Fruit fly (Drosophila melanogaster) whole organism, wandering third instar larva: ENCODE results near the gene tws.

Experiments used
- Abd-B ChIP-seq: fragments of >200 bp; optimal IDR thresholded peaks from 2 replicates; lab custom pipeline; 2017; ENCODE audit warnings: missing biosample characterization, missing genetic modification characterization
- CG32264 ChIP-seq: fragments of 200-800 bp; sonication (Bioruptor generic); optimal IDR thresholded peaks from 2 replicates; lab custom pipeline; 2016; ENCODE audit warnings: missing biosample characterization, missing genetic modification characterization
- CG9705 ChIP-seq: fragments of 200-800 bp; sonication (Bioruptor generic); optimal IDR thresholded peaks from 2 replicates; lab custom pipeline; 2018; ENCODE audit warnings: missing biosample characterization, mild to moderate bottlenecking, missing genetic modification characterization
- CrebA ChIP-seq: fragments of 200-800 bp; sonication (Bioruptor generic); optimal IDR thresholded peaks from 2 replicates; lab custom pipeline; 2016; ENCODE audit warnings: missing biosample characterization, mild to moderate bottlenecking, missing genetic modification characterization, borderline replicate concordance
- Dfd ChIP-seq: fragments of >200 bp; optimal IDR thresholded peaks from 2 replicates; lab custom pipeline; 2017; ENCODE audit warnings: missing biosample characterization, missing genetic modification characterization
- Dif ChIP-seq: fragments of 200-275, 200-300 bp; sonication (Bioruptor generic); optimal IDR thresholded peaks from 2 replicates; lab custom pipeline; 2018; ENCODE audit warnings: missing biosample characterization, missing genetic modification characterization; ENCODE audit not compliant: partially characterized antibody
- GATAd ChIP-seq: sonication (Bioruptor generic); optimal IDR thresholded peaks from 2 replicates; lab custom pipeline; 2016; ENCODE audit warnings: missing biosample characterization, missing genetic modification characterization
- HLH106 ChIP-seq: fragments of 200-800 bp; optimal IDR thresholded peaks from 3 replicates; lab custom pipeline; 2019; ENCODE audit warnings: missing biosample characterization, mild to moderate bottlenecking, missing genetic modification characterization, moderate library complexity
- Hnf4 ChIP-seq: fragments of 200-800 bp; sonication (Bioruptor generic); optimal IDR thresholded peaks from 2 replicates; lab custom pipeline; 2016; ENCODE audit warnings: missing biosample characterization, mild to moderate bottlenecking, missing genetic modification characterization
- Hr78 ChIP-seq: fragments of >200 bp; optimal IDR thresholded peaks from 2 replicates; lab custom pipeline; 2017; ENCODE audit warnings: missing biosample characterization, missing genetic modification characterization
- Hr83 ChIP-seq: fragments of 200-300 bp; sonication (Bioruptor generic); optimal IDR thresholded peaks from 2 replicates; lab custom pipeline; 2016; ENCODE audit warnings: missing biosample characterization, mild to moderate bottlenecking, missing genetic modification characterization, moderate library complexity; ENCODE audit not compliant: poor library complexity, severe bottlenecking
- Jra ChIP-seq: sonication (Bioruptor generic); optimal IDR thresholded peaks from 2 replicates; lab custom pipeline; 2016; ENCODE audit warnings: missing biosample characterization, missing genetic modification characterization
- Mio ChIP-seq: sonication (Bioruptor generic); optimal IDR thresholded peaks from 2 replicates; lab custom pipeline; 2016; ENCODE audit warnings: missing biosample characterization, missing genetic modification characterization
- Myc ChIP-seq: fragments of >200 bp; optimal IDR thresholded peaks from 2 replicates; lab custom pipeline; 2017
- N ChIP-seq: fragments of >200 bp; optimal IDR thresholded peaks from 2 replicates; lab custom pipeline; 2018; ENCODE audit warnings: missing biosample characterization, missing external identifiers, missing genetic modification characterization
- OdsH ChIP-seq: fragments of 200-800 bp; sonication (Bioruptor generic); optimal IDR thresholded peaks from 2 replicates; lab custom pipeline; 2016; ENCODE audit warnings: missing biosample characterization, mild to moderate bottlenecking, missing genetic modification characterization
- Rel ChIP-seq, 2 experiments: fragments of 200-800 bp; sonication (Bioruptor generic) in 1 of 2; optimal IDR thresholded peaks; 2 replicates in 1 of 2; 3 replicates in 1 of 2; lab custom pipeline; 2016 to 2019; ENCODE audit warnings: mild to moderate bottlenecking in 2 of 2, missing biosample characterization in 2 of 2, missing genetic modification characterization in 2 of 2, moderate library complexity in 1 of 2
- Sp1 ChIP-seq: fragments of 200-800 bp; sonication (Bioruptor generic); optimal IDR thresholded peaks from 3 replicates; lab custom pipeline; 2019; ENCODE audit warnings: missing biosample characterization, mild to moderate bottlenecking, missing genetic modification characterization, moderate library complexity
- Vsx2 ChIP-seq: fragments of 200-300, 225-300 bp; sonication (Bioruptor generic); optimal IDR thresholded peaks from 2 replicates; lab custom pipeline; 2018; ENCODE audit warnings: missing biosample characterization, missing genetic modification characterization; ENCODE audit not compliant: partially characterized antibody
- br ChIP-seq: fragments of 200-800 bp; sonication (Bioruptor generic); optimal IDR thresholded peaks from 2 replicates; lab custom pipeline; 2016; ENCODE audit warnings: missing biosample characterization, missing genetic modification characterization
- brk ChIP-seq: fragments of 200-800 bp; sonication (Bioruptor generic); optimal IDR thresholded peaks from 2 replicates; lab custom pipeline; 2016; ENCODE audit warnings: missing biosample characterization, mild to moderate bottlenecking, missing genetic modification characterization
- dl ChIP-seq, 2 experiments: fragments of 175-275, 200-275 bp in 1 of 2; fragments of 200-275 bp in 1 of 2; sonication (Bioruptor generic); optimal IDR thresholded peaks; lab custom pipeline; 2018; ENCODE audit warnings: mild to moderate bottlenecking in 2 of 2, missing biosample characterization in 2 of 2, missing genetic modification characterization in 2 of 2, moderate library complexity in 2 of 2; ENCODE audit not compliant: partially characterized antibody in 2 of 2, insufficient read depth in 1 of 2
- dmrt93B ChIP-seq: fragments of 200-800 bp; sonication (Bioruptor generic); optimal IDR thresholded peaks from 2 replicates; lab custom pipeline; 2018; ENCODE audit warnings: missing biosample characterization, mild to moderate bottlenecking, missing genetic modification characterization
- dsf ChIP-seq: sonication (Bioruptor generic); optimal IDR thresholded peaks from 2 replicates; lab custom pipeline; 2016; ENCODE audit warnings: missing biosample characterization, missing genetic modification characterization, borderline replicate concordance
- ey ChIP-seq: fragments of 200-800 bp; sonication (Bioruptor generic); optimal IDR thresholded peaks from 2 replicates; lab custom pipeline; 2016; ENCODE audit warnings: missing biosample characterization, missing genetic modification characterization
- foxo ChIP-seq, 2 experiments: fragments of 200-800 bp; sonication (Bioruptor generic); optimal IDR thresholded peaks; 2 replicates in 1 of 2; 3 replicates in 1 of 2; lab custom pipeline; 2016 to 2017; ENCODE audit warnings: missing biosample characterization in 2 of 2, missing genetic modification characterization in 2 of 2
- fru ChIP-seq: fragments of 200-800 bp; sonication (Bioruptor generic); optimal IDR thresholded peaks from 3 replicates; lab custom pipeline; 2016; ENCODE audit warnings: missing biosample characterization, mild to moderate bottlenecking, missing genetic modification characterization
- h ChIP-seq: fragments of 200-800 bp; sonication (Bioruptor generic); optimal IDR thresholded peaks from 3 replicates; lab custom pipeline; 2016; ENCODE audit warnings: missing biosample characterization, mild to moderate bottlenecking, missing genetic modification characterization
- jim ChIP-seq: fragments of 175-275, 200-325 bp; sonication (Bioruptor generic); optimal IDR thresholded peaks from 2 replicates; lab custom pipeline; 2016; ENCODE audit warnings: missing biosample characterization, mild to moderate bottlenecking, missing genetic modification characterization
- lola ChIP-seq: fragments of >200 bp; optimal IDR thresholded peaks from 2 replicates; lab custom pipeline; 2017; ENCODE audit warnings: missing biosample characterization, missing genetic modification characterization
- pan ChIP-seq: fragments of >200 bp; optimal IDR thresholded peaks from 2 replicates; lab custom pipeline; 2017
- psq ChIP-seq: fragments of 200-800 bp; sonication (Bioruptor generic); optimal IDR thresholded peaks from 3 replicates; lab custom pipeline; 2017; ENCODE audit warnings: missing biosample characterization, mild to moderate bottlenecking, missing genetic modification characterization, moderate library complexity
- rgr ChIP-seq: fragments of 200-800 bp; sonication (Bioruptor generic); optimal IDR thresholded peaks from 3 replicates; lab custom pipeline; 2016; ENCODE audit warnings: missing biosample characterization, mild to moderate bottlenecking, missing genetic modification characterization
- sage ChIP-seq: fragments of 200-800 bp; sonication (Bioruptor generic); optimal IDR thresholded peaks from 2 replicates; lab custom pipeline; 2016; ENCODE audit warnings: missing biosample characterization, mild to moderate bottlenecking, missing genetic modification characterization
- sv ChIP-seq: fragments of 200-800 bp; sonication (Bioruptor generic); optimal IDR thresholded peaks from 3 replicates; lab custom pipeline; 2016; ENCODE audit warnings: missing biosample characterization, missing genetic modification characterization
- tai ChIP-seq: sonication (Bioruptor generic); optimal IDR thresholded peaks from 2 replicates; lab custom pipeline; 2016; ENCODE audit warnings: missing biosample characterization, missing genetic modification characterization
- usp ChIP-seq: fragments of >200 bp; optimal IDR thresholded peaks from 2 replicates; lab custom pipeline; 2017; ENCODE audit warnings: missing biosample characterization, missing genetic modification characterization
- woc ChIP-seq: sonication (Bioruptor generic); optimal IDR thresholded peaks from 2 replicates; lab custom pipeline; 2016; ENCODE audit warnings: missing biosample characterization, mild to moderate bottlenecking, missing genetic modification characterization

The tws gene

DNA sequence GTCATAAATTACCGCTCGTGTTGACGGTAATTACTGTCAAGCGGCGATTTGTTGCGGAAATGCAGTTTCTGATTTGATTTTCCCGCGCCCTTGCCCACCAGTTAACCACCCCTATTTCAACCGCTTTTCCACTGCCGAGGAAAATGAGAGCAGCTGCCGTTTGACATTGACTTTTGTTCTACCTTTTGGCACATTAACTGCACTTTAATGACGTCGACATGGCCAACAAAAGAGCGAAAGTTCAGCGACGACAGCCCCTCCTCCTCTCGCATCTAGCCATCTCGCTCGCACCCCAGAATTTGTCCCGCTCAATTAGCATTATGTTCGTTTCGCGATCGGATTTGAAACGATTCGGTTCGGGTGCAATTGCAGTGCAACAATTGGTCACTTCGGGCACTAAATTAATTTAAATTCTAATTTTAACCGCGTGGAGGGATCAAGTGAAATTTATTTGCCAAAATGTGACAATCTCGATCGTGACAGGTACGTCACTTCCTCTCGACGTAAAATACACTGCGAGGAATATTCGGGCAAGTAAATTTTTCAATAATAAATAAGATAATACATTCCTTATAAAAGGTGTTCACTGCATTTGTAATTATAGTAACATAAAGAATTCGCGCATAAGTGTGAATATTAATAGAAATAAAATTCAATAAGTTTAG, 28.3 kb downstream of the tws start:
- TF ChIP-seq psq (no peak), CrebA (GFP tag; lab: Kevin White, UChicago) (no peak), N (GFP tag; lab: Kevin White, UChicago) (no peak), Mio (no peak)

DNA sequence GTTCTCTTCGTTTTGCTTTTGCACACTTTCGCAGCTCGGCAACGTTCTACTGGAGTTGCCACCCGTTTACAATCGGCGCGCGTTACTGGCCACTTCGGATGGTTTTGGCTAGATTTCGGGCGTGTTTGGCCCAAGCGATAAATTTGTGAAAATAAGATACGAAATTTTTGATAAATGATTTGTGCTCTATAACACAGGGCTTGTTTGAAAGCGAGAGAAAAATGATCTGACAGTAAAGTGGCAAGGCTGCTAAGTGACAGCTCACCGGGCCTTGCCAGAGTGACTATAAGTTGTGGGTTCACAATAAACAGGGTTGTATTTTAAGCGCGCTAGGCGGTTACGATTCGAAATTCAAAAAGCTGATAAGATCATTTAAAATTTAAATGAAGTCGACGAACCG, 29.6 kb downstream of the tws start, which contains the start of gene Fmr1:
Fmr1 (minus strand) TSS at position 184 of the 400 bp plus-strand sequence.
- TF ChIP-seq usp (GFP tag; lab: Kevin White, UChicago): no peak
- TF ChIP-seq Hr78 (GFP tag; lab: Kevin White, UChicago): no peak
- TF ChIP-seq ey (GFP tag; lab: Kevin White, UChicago): peak; percentile 26
- TF ChIP-seq Rel (GFP tag; optimal IDR thresholded peaks at IDR 0.05; lab: Kevin White, UChicago): no peak
- TF ChIP-seq Rel (tag; optimal IDR thresholded peaks at IDR 0.05; lab: Kevin White, UChicago): peak; percentile 12
- TF ChIP-seq HLH106: peak; percentile 50
- no peak for TF ChIP-seq Sp1
- no peak for TF ChIP-seq lola
- TF ChIP-seq Mio: no peak
- TF ChIP-seq brk (GFP tag; lab: Kevin White, UChicago): no peak
- no peak for TF ChIP-seq Dfd (GFP tag; lab: Kevin White, UChicago)
- no peak for TF ChIP-seq CG32264 (GFP tag; lab: Kevin White, UChicago)
- no peak for TF ChIP-seq Dif
- TF ChIP-seq h: peak; percentile 60
- TF ChIP-seq dsf (GFP tag; lab: Kevin White, UChicago): no peak
- peak; percentile 59 for TF ChIP-seq fru (GFP tag; lab: Kevin White, UChicago)
- no peak for TF ChIP-seq tai
- TF ChIP-seq OdsH: peak; percentile 11
- peak; percentile 31 for TF ChIP-seq CG9705 (GFP tag; lab: Kevin White, UChicago)
- TF ChIP-seq foxo (GFP tag; optimal IDR thresholded peaks at IDR 0.05; lab: Kevin White, UChicago): peak in 1 of 2 experiments; percentile 57
- TF ChIP-seq Abd-B: no peak
- TF ChIP-seq GATAd (GFP tag; lab: Kevin White, UChicago): peak; percentile 77
- TF ChIP-seq Hr83: no peak
- TF ChIP-seq Hnf4 (GFP tag; lab: Kevin White, UChicago): no peak
- TF ChIP-seq rgr (GFP tag; lab: Kevin White, UChicago): peak; percentile 29
- no peak for TF ChIP-seq Jra (GFP tag; lab: Kevin White, UChicago)
- TF ChIP-seq woc: no peak
- TF ChIP-seq dmrt93B (GFP tag; lab: Kevin White, UChicago): no peak
- no peak for TF ChIP-seq pan (lab: Kevin White, UChicago)
- peak; percentile 40 for TF ChIP-seq br (GFP tag; lab: Kevin White, UChicago)
- TF ChIP-seq N (GFP tag; lab: Kevin White, UChicago): no peak
- no peak for TF ChIP-seq sage
- peak; percentile 97 for TF ChIP-seq psq
- no peak for TF ChIP-seq Vsx2 (GFP tag; lab: Kevin White, UChicago)
- TF ChIP-seq Myc (lab: Kevin White, UChicago): peak; percentile 37
- no peak for TF ChIP-seq sv (GFP tag; lab: Kevin White, UChicago)
- TF ChIP-seq dl (GFP tag; optimal IDR thresholded peaks at IDR 0.05; lab: Kevin White, UChicago; ENCODE audit: insufficient read depth in 1 of 2, partially characterized antibody in 2 of 2): no peak
- no peak for TF ChIP-seq CrebA (GFP tag; lab: Kevin White, UChicago)
- no peak for TF ChIP-seq jim (GFP tag; lab: Kevin White, UChicago)
- TF ChIP-seq, all 38 proteins: peak for 13
